Fruit fly (Drosophila melanogaster): Measurements from ENCODE around the gene CG11638.

Gene CG11638

dm6 chrX:1052684-1053389, 26.3 kb upstream of the CG11638 start (continued):
- TF ChIP-seq seq (GFP tag; IDR thresholded peaks at IDR 0.05) (0 out of 2 replicates have a peak, but pooled peaks have one; percentile 25), Hr39 (optimal IDR thresholded peaks at IDR 0.05) (no peak), br (optimal IDR thresholded peaks at IDR 0.05) (no peak), CG17361 (GFP tag; IDR thresholded peaks at IDR 0.05) (peak; percentile 44; the same call in 2 of the 3 replicates), CG6854 (GFP tag; optimal IDR thresholded peaks at IDR 0.05) (no peak), CG15514 (GFP tag; optimal IDR thresholded peaks at IDR 0.05) (peak; percentile 14), dpn (GFP tag; optimal IDR thresholded peaks at IDR 0.05) (peak; percentile 3 to 42), CG6791 (GFP tag; IDR thresholded peaks at IDR 0.05; ENCODE audit: partially characterized antibody) (no peak), dmrt99B (tag; optimal IDR thresholded peaks at IDR 0.05) (peak; percentile 57), Rx (GFP tag; IDR thresholded peaks at IDR 0.05) (peak; percentile 52), CG11696 (GFP tag; IDR thresholded peaks at IDR 0.05) (no peak), her (GFP tag; optimal IDR thresholded peaks at IDR 0.05) (peak; percentile 15), CG18476 (GFP tag; optimal IDR thresholded peaks at IDR 0.05) (no peak), lov (optimal IDR thresholded peaks at IDR 0.05) (no peak), lov (GFP tag; IDR thresholded peaks at IDR 0.05) (no peak), ham (GFP tag; IDR thresholded peaks at IDR 0.05) (no peak), Ets97D (GFP tag; optimal IDR thresholded peaks at IDR 0.05) (no peak), jumu (GFP tag; optimal IDR thresholded peaks at IDR 0.05) (no peak), cas (GFP tag; IDR thresholded peaks at IDR 0.05) (no peak), Vsx1 (GFP tag; optimal IDR thresholded peaks at IDR 0.05) (no peak), Awh (GFP tag; IDR thresholded peaks at IDR 0.05) (no peak), ind (GFP tag; optimal IDR thresholded peaks at IDR 0.05) (peak; percentile 51), CG9817 (tag; optimal IDR thresholded peaks at IDR 0.05) (peak; percentile 31), Ravus (GFP tag; IDR thresholded peaks at IDR 0.05) (no peak), luna (GFP tag; optimal IDR thresholded peaks at IDR 0.05) (no peak), scrt (GFP tag; optimal IDR thresholded peaks at IDR 0.05) (no peak), CG3407 (GFP tag; optimal IDR thresholded peaks at IDR 0.05) (peak; percentile 4), Nf-YA (GFP tag; IDR thresholded peaks at IDR 0.05) (no peak), Dll (GFP tag; IDR thresholded peaks at IDR 0.05; ENCODE audit: partially characterized antibody) (no peak), chn (GFP tag; optimal IDR thresholded peaks at IDR 0.05) (peak; percentile 13), CG12236 (GFP tag; optimal IDR thresholded peaks at IDR 0.05) (no peak), CG8765 (GFP tag; IDR thresholded peaks at IDR 0.05) (peak; percentile 51; the same call in 1 of the 2 replicates), CG13775 (GFP tag; optimal IDR thresholded peaks at IDR 0.05) (no peak), prd (optimal IDR thresholded peaks at IDR 0.05) (no peak), prd (GFP tag; IDR thresholded peaks at IDR 0.05) (peak; percentile 58; the same call in 1 of the 3 replicates), CG13296 (GFP tag; optimal IDR thresholded peaks at IDR 0.05) (no peak), CG9609 (GFP tag; optimal IDR thresholded peaks at IDR 0.05) (peak; percentile 22), CTCF (GFP tag; optimal IDR thresholded peaks at IDR 0.05) (no peak), grau (tag; optimal IDR thresholded peaks at IDR 0.05) (peak; percentile 49), CG16815 (GFP tag; optimal IDR thresholded peaks at IDR 0.05) (peak; percentile 17), trem (tag; optimal IDR thresholded peaks at IDR 0.05) (peak; percentile 20), nerfin-2 (GFP tag; IDR thresholded peaks at IDR 0.05; ENCODE audit: partially characterized antibody) (no peak), CG9797 (GFP tag; optimal IDR thresholded peaks at IDR 0.05) (no peak), CG9437 (GFP tag; optimal IDR thresholded peaks at IDR 0.05) (no peak), CG12769 (tag; optimal IDR thresholded peaks at IDR 0.05) (peak; percentile 36), ftz-f1 (GFP tag; optimal IDR thresholded peaks at IDR 0.05) (no peak), CG3726 (GFP tag; IDR thresholded peaks at IDR 0.05) (no peak), Dref (GFP tag; IDR thresholded peaks at IDR 0.05) (no peak), bcd (GFP tag; optimal IDR thresholded peaks at IDR 0.05) (peak; percentile 34), CG10366 (GFP tag; IDR thresholded peaks at IDR 0.05) (peak; percentile 14; the same call in 1 of the 2 replicates), Max (GFP tag; optimal IDR thresholded peaks at IDR 0.05) (peak; percentile 14), rib (GFP tag; IDR thresholded peaks at IDR 0.05) (no peak)
